Worm (Caenorhabditis elegans): ENCODE results near the gene EEED8.14.

EEED8.14 gene

DNA sequence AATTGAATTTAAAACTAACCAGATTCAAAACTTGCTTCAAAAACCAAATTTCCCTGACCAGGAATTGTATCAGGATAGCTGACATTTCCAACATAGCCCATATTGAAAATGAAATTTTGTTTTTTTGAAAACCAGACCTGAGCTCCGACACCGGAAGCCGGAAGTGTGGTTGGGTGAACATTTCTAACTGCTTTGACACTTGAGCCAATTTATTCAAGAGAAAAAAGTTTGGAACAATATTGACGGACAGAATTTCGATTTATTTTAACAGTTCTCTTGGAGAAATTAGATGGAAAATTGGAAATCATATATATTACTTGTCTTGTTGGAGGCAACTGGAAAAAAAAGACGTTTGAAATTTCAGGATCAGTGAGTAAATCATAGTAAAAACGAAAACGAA, 26.6 kb downstream of the EEED8.14 start, which contains the start of gene ccpp-6:
ccpp-6 (minus strand) TSS at position 101 of the 400 bp plus-strand sequence.
- TF ChIP-seq cnd-1 (tag; optimal IDR thresholded peaks at IDR 0.05) (no peak), ham-2 (GFP tag; optimal IDR thresholded peaks at IDR 0.05) (no peak), flh-1 (GFP tag; optimal IDR thresholded peaks at IDR 0.05) (no peak), bed-3 (GFP tag; optimal IDR thresholded peaks at IDR 0.05) (no peak), lin-32 (GFP tag; optimal IDR thresholded peaks at IDR 0.05) (no peak), hlh-1 (tag; optimal IDR thresholded peaks at IDR 0.05) (no peak), tbx-8 (GFP tag; optimal IDR thresholded peaks at IDR 0.05) (no peak), sem-2 (GFP tag; optimal IDR thresholded peaks at IDR 0.05) (no peak), ceh-83 (GFP tag; optimal IDR thresholded peaks at IDR 0.05) (no peak), zip-8 (tag; optimal IDR thresholded peaks at IDR 0.05) (no peak), nhr-237 (tag; optimal IDR thresholded peaks at IDR 0.05) (no peak), pha-4 (tag; optimal IDR thresholded peaks at IDR 0.05) (no peak), lsy-2 (tag; optimal IDR thresholded peaks at IDR 0.05) (no peak), drap-1 (GFP tag; optimal IDR thresholded peaks at IDR 0.05) (no peak), nhr-2 (tag; optimal IDR thresholded peaks at IDR 0.05) (no peak), mls-2 (tag; optimal IDR thresholded peaks at IDR 0.05) (no peak)

DNA sequence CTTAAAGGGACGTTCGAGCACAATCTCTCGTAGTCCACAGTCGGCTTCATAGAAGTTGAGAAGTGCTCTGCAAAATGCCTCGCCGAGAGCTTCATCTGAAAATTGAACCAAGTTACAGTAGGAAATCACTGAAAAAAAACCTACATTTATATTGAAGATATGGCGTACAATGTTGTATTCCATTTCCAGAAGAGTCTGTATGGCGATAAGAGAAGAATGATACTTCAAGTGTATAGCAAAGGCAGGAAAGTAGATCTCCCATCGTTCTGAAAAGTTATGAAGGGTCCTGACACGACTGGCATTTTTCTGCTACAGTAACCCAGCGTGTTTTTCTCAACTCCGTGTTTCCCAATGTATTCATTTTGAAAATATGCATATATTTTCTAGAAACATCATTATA, 29.6 kb downstream of the EEED8.14 start:
- TF ChIP-seq unc-39 (tag; optimal IDR thresholded peaks at IDR 0.05) = no peak
- no peak for TF ChIP-seq ham-2 (GFP tag; optimal IDR thresholded peaks at IDR 0.05)
- no peak for TF ChIP-seq ceh-39 (tag; optimal IDR thresholded peaks at IDR 0.05)
- TF ChIP-seq mls-2 (tag; optimal IDR thresholded peaks at IDR 0.05) = no peak
- TF ChIP-seq unc-120 (tag; optimal IDR thresholded peaks at IDR 0.05; ENCODE audit: poor library complexity, severe bottlenecking) = no peak
- no peak for TF ChIP-seq drap-1 (GFP tag; optimal IDR thresholded peaks at IDR 0.05)
- no peak for TF ChIP-seq blmp-1 (tag; optimal IDR thresholded peaks at IDR 0.05)
- TF ChIP-seq ceh-43 (GFP tag; optimal IDR thresholded peaks at IDR 0.05) = no peak
- TF ChIP-seq snpc-4 (tag; optimal IDR thresholded peaks at IDR 0.05) = no peak
- TF ChIP-seq nhr-12 (tag; optimal IDR thresholded peaks at IDR 0.05) = no peak
- no peak for TF ChIP-seq nhr-2 (tag; optimal IDR thresholded peaks at IDR 0.05)
- TF ChIP-seq lin-13 (tag; optimal IDR thresholded peaks at IDR 0.05) = no peak

DNA sequence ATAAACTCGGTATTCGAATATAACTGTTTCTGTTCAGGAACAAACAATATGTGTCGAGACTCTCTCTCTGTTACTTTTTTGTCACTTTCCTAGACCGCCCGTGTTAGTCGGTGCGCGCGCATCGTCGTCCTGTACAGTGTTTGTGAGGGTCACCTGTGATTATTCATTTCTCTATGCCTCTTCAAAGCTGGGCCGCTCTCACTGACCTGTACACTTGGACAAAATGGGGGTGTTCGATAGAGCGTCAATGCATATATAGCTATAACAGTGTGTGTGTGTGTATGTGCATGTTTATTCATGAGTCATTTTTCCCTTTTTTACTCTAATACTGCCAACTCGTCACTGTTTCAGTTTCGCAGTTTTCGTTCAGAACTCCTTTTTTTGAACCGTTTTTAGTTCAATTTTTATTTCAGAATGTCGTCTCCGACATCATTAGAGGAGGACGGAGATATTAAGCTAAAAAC, 34.2 kb downstream of the EEED8.14 start, which contains the start of gene pkc-3:
pkc-3 (plus strand) TSS at position 414 of the 464 bp plus-strand sequence.
- TF ChIP-seq unc-120 (tag; optimal IDR thresholded peaks at IDR 0.05; ENCODE audit: poor library complexity, severe bottlenecking) (no peak), mep-1 (tag; optimal IDR thresholded peaks at IDR 0.05) (peak; percentile 47), ham-2 (GFP tag; optimal IDR thresholded peaks at IDR 0.05) (peak; percentile 57), sptf-1 (tag; optimal IDR thresholded peaks at IDR 0.05) (peak; percentile 20), cnd-1 (tag; optimal IDR thresholded peaks at IDR 0.05) (peak; percentile 24), lsy-2 (tag; optimal IDR thresholded peaks at IDR 0.05) (peak; percentile 2), nhr-2 (tag; optimal IDR thresholded peaks at IDR 0.05) (peak; percentile 90), unc-62 (GFP tag; optimal IDR thresholded peaks at IDR 0.05) (no peak), nhr-76 (tag; optimal IDR thresholded peaks at IDR 0.05) (no peak), nhr-237 (tag; optimal IDR thresholded peaks at IDR 0.05) (peak; percentile 32)

DNA sequence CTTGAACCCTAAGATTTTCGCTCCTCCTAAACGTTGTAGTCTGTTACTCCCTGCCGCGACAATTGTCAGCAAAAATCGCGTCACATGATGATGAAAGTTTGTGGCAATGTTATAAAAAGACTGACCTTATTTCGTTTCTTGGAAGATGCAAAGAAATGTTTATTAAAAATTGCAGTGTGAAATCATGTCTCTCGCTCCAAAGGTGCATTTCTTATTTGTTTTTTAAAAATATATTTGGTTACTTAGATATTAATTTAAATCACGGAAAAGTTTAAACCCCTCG, 35.7 kb downstream of the EEED8.14 start:
- TF ChIP-seq nhr-2 (tag; optimal IDR thresholded peaks at IDR 0.05) (no peak), cnd-1 (tag; optimal IDR thresholded peaks at IDR 0.05) (no peak), unc-62 (GFP tag; optimal IDR thresholded peaks at IDR 0.05) (no peak), flh-1 (GFP tag; optimal IDR thresholded peaks at IDR 0.05) (no peak), snpc-4 (tag; optimal IDR thresholded peaks at IDR 0.05) (no peak)

DNA sequence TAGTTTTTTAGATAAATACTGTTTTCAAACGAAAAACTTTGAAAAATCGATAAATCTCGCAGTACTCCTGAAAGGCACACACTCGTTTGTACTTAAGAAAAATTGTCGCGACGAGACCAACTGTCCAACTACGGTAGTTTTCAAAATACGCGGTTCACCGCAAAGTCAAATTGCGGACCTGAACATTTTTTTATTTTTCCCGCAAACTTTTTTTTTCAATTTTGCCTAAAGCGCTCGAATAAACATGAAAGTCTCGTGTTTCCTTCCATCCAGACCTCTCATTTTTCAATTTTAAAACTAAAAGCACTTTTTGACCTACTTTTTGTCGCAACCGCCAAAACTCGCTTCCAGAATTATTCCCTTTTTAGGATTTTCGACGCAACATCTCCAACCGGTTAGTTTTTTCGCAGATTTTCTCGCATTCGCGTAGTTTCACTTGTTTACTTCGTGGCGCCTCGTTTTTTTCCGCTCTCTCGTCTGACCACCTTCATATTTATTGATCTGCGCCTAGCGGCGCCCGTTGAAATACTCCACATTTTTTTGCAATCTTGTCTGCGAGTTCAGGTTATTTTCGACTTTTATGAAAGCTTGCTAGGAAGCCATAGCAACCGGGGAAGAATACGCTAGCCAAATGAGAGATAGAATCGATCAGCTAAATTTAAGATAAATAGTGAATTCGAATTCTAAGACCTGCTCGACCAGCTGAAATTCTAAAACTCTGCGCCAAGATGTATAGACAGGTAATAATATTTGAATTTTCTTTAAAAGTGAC, 36.2 kb downstream of the EEED8.14 start, which contains the start of gene prdx-2:
prdx-2 (plus strand) TSS at position 729 of the 772 bp plus-strand sequence.
- TF ChIP-seq cnd-1 (tag; optimal IDR thresholded peaks at IDR 0.05) (no peak), lsy-2 (tag; optimal IDR thresholded peaks at IDR 0.05) (peak; percentile 70)

DNA sequence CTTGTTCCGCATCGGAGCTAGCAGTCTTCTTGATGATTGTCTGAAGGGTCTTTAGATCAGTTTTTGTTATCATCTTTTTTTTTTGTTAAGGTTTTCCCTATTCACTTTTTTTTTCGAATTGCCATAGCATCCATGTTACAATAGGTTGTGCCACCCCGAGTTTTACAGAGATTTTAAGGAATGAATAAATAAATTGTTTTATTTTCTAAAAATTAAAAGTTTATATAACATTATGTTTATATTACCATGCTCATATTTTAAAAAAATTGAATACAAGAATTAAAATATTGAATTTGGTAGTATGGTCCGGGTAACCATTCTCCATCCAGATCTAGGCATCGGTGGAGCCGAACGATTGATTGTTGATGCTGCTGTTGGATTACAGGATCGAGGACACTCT, 38.9 kb downstream of the EEED8.14 start, which contains the start of gene algn-2:
algn-2 (plus strand) TSS at position 301 of the 400 bp plus-strand sequence.
- TF ChIP-seq tbx-8 (GFP tag; optimal IDR thresholded peaks at IDR 0.05) = no peak
- no peak for TF ChIP-seq mep-1 (tag; optimal IDR thresholded peaks at IDR 0.05)
- TF ChIP-seq lin-13 (tag; optimal IDR thresholded peaks at IDR 0.05) = no peak
- no peak for TF ChIP-seq nhr-28 (tag; optimal IDR thresholded peaks at IDR 0.05)
- TF ChIP-seq nhr-2 (tag; optimal IDR thresholded peaks at IDR 0.05) = no peak
- TF ChIP-seq nhr-76 (tag; optimal IDR thresholded peaks at IDR 0.05) = no peak

Measured in whole organism, mixed stage, embryonic.